Fruit fly (Drosophila melanogaster) whole organism, embryonic: ENCODE data around the gene stck.

Experiments used
- Aef1 ChIP-seq: fragments of 200-800 bp; sonication (Bioruptor generic); IDR thresholded peaks from 3 replicates; pipeline ENCODE4 v1.3.6; 2022; ENCODE audit warnings: missing biosample characterization, missing genetic modification characterization
- Asciz ChIP-seq: fragments of 200-800 bp; sonication (Bioruptor generic); optimal IDR thresholded peaks from 2 replicates; lab custom pipeline; 2017; ENCODE audit warnings: missing biosample characterization, mild to moderate bottlenecking, missing genetic modification characterization, missing genetic modification reagents
- CG11093 ChIP-seq: fragments of 200-800 bp; sonication (Bioruptor generic); IDR thresholded peaks from 3 replicates; pipeline ENCODE4 v1.3.6; 2022; ENCODE audit warnings: missing biosample characterization, missing genetic modification characterization
- CG14965 ChIP-seq: fragments of 200-800 bp; sonication (Bioruptor generic); optimal IDR thresholded peaks from 2 replicates; lab custom pipeline; 2016; ENCODE audit warnings: missing biosample characterization, missing genetic modification characterization, borderline replicate concordance
- CG17361 ChIP-seq: fragments of 200-800 bp; sonication (Bioruptor generic); IDR thresholded peaks from 3 replicates; pipeline ENCODE4 v1.3.6; 2022; ENCODE audit warnings: missing biosample characterization, missing genetic modification characterization
- CG1792 ChIP-seq: fragments of 200-800 bp; sonication (Bioruptor generic); optimal IDR thresholded peaks from 2 replicates; lab custom pipeline; 2016; ENCODE audit warnings: missing biosample characterization, missing genetic modification characterization
- CG18599 ChIP-seq: fragments of 200-800 bp; sonication (Bioruptor generic); optimal IDR thresholded peaks from 3 replicates; lab custom pipeline; 2017; ENCODE audit warnings: missing biosample characterization, missing genetic modification characterization, mild to moderate bottlenecking, moderate library complexity, missing genetic modification reagents
- CG18619 ChIP-seq: fragments of 200-800 bp; sonication (Bioruptor generic); optimal IDR thresholded peaks from 3 replicates; lab custom pipeline; 2017; ENCODE audit warnings: missing biosample characterization, mild to moderate bottlenecking, missing genetic modification characterization
- CG2889 ChIP-seq: fragments of 200-800 bp; sonication (Bioruptor generic); IDR thresholded peaks from 3 replicates; pipeline ENCODE4 v1.3.6; 2022; ENCODE audit warnings: missing biosample characterization, missing genetic modification characterization
- CG30020 ChIP-seq: fragments of 200-800 bp; optimal IDR thresholded peaks from 2 replicates; lab custom pipeline; 2019; ENCODE audit warnings: missing biosample characterization, mild to moderate bottlenecking, missing genetic modification characterization, moderate library complexity
- CG30431 ChIP-seq: fragments of 200-800 bp; sonication (Bioruptor generic); optimal IDR thresholded peaks from 2 replicates; lab custom pipeline; 2017; ENCODE audit warnings: missing biosample characterization, missing genetic modification characterization
- CG32532 ChIP-seq: fragments of 200-800 bp; sonication (Bioruptor generic); IDR thresholded peaks from 2 replicates; pipeline ENCODE4 v1.3.6; 2022; ENCODE audit warnings: missing biosample characterization, missing genetic modification characterization
- CG3838 ChIP-seq: fragments of 200-800 bp; sonication (Bioruptor generic); optimal IDR thresholded peaks from 3 replicates; lab custom pipeline; 2016; ENCODE audit warnings: missing biosample characterization, missing genetic modification characterization
- CG6175 ChIP-seq: fragments of 200-800 bp; sonication (Bioruptor generic); IDR thresholded peaks from 3 replicates; pipeline ENCODE4 v1.3.6; 2022; ENCODE audit warnings: missing biosample characterization, missing genetic modification characterization
- CG6272 ChIP-seq: fragments of 200-800 bp; sonication (Bioruptor generic); IDR thresholded peaks from 2 replicates; pipeline ENCODE4 v1.3.6; 2022; ENCODE audit warnings: missing biosample characterization, missing genetic modification characterization
- CG6654 ChIP-seq: fragments of 200-800 bp; sonication (Bioruptor generic); optimal IDR thresholded peaks from 2 replicates; lab custom pipeline; 2017; ENCODE audit warnings: missing biosample characterization, mild to moderate bottlenecking, missing genetic modification characterization
- Camta ChIP-seq: fragments of 200-800 bp; sonication (Bioruptor generic); optimal IDR thresholded peaks from 2 replicates; lab custom pipeline; 2016; ENCODE audit warnings: missing biosample characterization, missing genetic modification characterization
- GATAe ChIP-seq: fragments of 200-800 bp; sonication (Bioruptor generic); conservative IDR thresholded peaks from 2 replicates; pipeline ENCODE4 v1.3.6; 2022; ENCODE audit warnings: missing biosample characterization, missing genetic modification characterization
- H15 ChIP-seq: fragments of 200-800 bp; sonication (Bioruptor generic); IDR thresholded peaks from 3 replicates; pipeline ENCODE4 v1.3.6; 2022; ENCODE audit warnings: missing biosample characterization, missing genetic modification characterization
- Hand ChIP-seq: fragments of 200-800 bp; sonication (Bioruptor generic); optimal IDR thresholded peaks from 2 replicates; lab custom pipeline; 2017; ENCODE audit warnings: mild to moderate bottlenecking, missing biosample characterization, missing genetic modification reagents, missing genetic modification characterization
- Jarid2 ChIP-seq: fragments of 200-800 bp; sonication (Bioruptor generic); optimal IDR thresholded peaks from 3 replicates; lab custom pipeline; 2017; ENCODE audit warnings: mild to moderate bottlenecking, missing biosample characterization, missing genetic modification reagents, missing genetic modification characterization
- Mrtf ChIP-seq: fragments of 200-800 bp; sonication (Bioruptor generic); IDR thresholded peaks from 3 replicates; pipeline ENCODE4 v1.3.6; 2022; ENCODE audit warnings: missing biosample characterization, missing genetic modification characterization
- NC2α ChIP-seq: fragments of 200-800 bp; sonication (Bioruptor generic); optimal IDR thresholded peaks from 2 replicates; lab custom pipeline; 2016; ENCODE audit warnings: missing biosample characterization, missing genetic modification characterization
- NC2β ChIP-seq: fragments of 200-800 bp; sonication (Bioruptor generic); optimal IDR thresholded peaks from 2 replicates; lab custom pipeline; 2016; ENCODE audit warnings: missing biosample characterization, missing genetic modification characterization
- Pdp1 ChIP-seq, 2 experiments: fragments of 200-800 bp; sonication (Bioruptor generic); optimal IDR thresholded peaks; 3 replicates each; lab custom pipeline; 2016; ENCODE audit warnings: missing biosample characterization in 2 of 2, missing genetic modification characterization in 2 of 2, mild to moderate bottlenecking in 1 of 2, moderate library complexity in 1 of 2
- Ravus ChIP-seq: fragments of 200-800 bp; sonication (Bioruptor generic); IDR thresholded peaks from 2 replicates; pipeline ENCODE4 v1.3.6; 2022; ENCODE audit warnings: missing biosample characterization, missing genetic modification characterization
- Trl ChIP-seq, 3 experiments: fragments of >200 bp in 2 of 3; fragments of 200-800 bp in 1 of 3; sonication (Bioruptor generic) in 1 of 3; optimal IDR thresholded peaks; 2 replicates in 1 of 3; 3 replicates in 2 of 3; lab custom pipeline; 2016 to 2017; ENCODE audit warnings: missing biosample characterization in 1 of 3, missing genetic modification characterization in 1 of 3
- Xbp1 ChIP-seq: fragments of 200-800 bp; sonication (Bioruptor generic); optimal IDR thresholded peaks from 3 replicates; lab custom pipeline; 2016; ENCODE audit warnings: missing biosample characterization, mild to moderate bottlenecking, missing genetic modification characterization
- ase ChIP-seq: fragments of 200-800 bp; sonication (Bioruptor generic); IDR thresholded peaks from 3 replicates; pipeline ENCODE4 v1.3.6; 2022; ENCODE audit warnings: missing biosample characterization, missing genetic modification characterization
- ash1 ChIP-seq: fragments of 200-800 bp; sonication (Bioruptor generic); optimal IDR thresholded peaks from 2 replicates; lab custom pipeline; 2018; ENCODE audit warnings: missing biosample characterization, mild to moderate bottlenecking, missing genetic modification characterization
- cad ChIP-seq: fragments of >200 bp; optimal IDR thresholded peaks from 2 replicates; lab custom pipeline; 2017; ENCODE audit warnings: missing biosample characterization, missing genetic modification characterization
- crol ChIP-seq: fragments of 200-800 bp; sonication (Bioruptor generic); IDR thresholded peaks from 2 replicates; pipeline ENCODE4 v1.3.6; 2022; ENCODE audit warnings: missing biosample characterization, missing genetic modification characterization
- dmrt11E ChIP-seq: fragments of 200-800 bp; sonication (Bioruptor generic); optimal IDR thresholded peaks from 3 replicates; lab custom pipeline; 2018; ENCODE audit warnings: missing biosample characterization, mild to moderate bottlenecking, missing genetic modification characterization, moderate library complexity
- fd96Cb ChIP-seq: fragments of 200-800 bp; sonication (Bioruptor generic); optimal IDR thresholded peaks from 2 replicates; lab custom pipeline; 2018; ENCODE audit warnings: missing biosample characterization, mild to moderate bottlenecking, missing genetic modification characterization, moderate library complexity
- fu2 ChIP-seq: fragments of 200-800 bp; sonication (Bioruptor generic); optimal IDR thresholded peaks from 2 replicates; lab custom pipeline; 2016; ENCODE audit warnings: missing biosample characterization, missing genetic modification characterization
- gcm2 ChIP-seq: fragments of 200-800 bp; sonication (Bioruptor generic); optimal IDR thresholded peaks from 2 replicates; lab custom pipeline; 2016; ENCODE audit warnings: missing biosample characterization, missing genetic modification characterization
- h ChIP-seq: fragments of >200 bp; optimal IDR thresholded peaks from 2 replicates; lab custom pipeline; 2017
- insv ChIP-seq, 2 experiments: fragments of 200-800 bp; sonication (Bioruptor generic); optimal IDR thresholded peaks; 3 replicates each; lab custom pipeline; 2016 to 2018; ENCODE audit warnings: missing biosample characterization in 2 of 2, missing genetic modification characterization in 2 of 2
- otp ChIP-seq: fragments of 200-800 bp; sonication (Bioruptor generic); IDR thresholded peaks from 3 replicates; pipeline ENCODE4, ENCODE4 v1.3.6; 2022; ENCODE audit warnings: missing biosample characterization, missing genetic modification characterization
- psq ChIP-seq: fragments of 200-800 bp; sonication (Bioruptor generic); optimal IDR thresholded peaks from 2 replicates; lab custom pipeline; 2017; ENCODE audit warnings: missing biosample characterization, missing genetic modification characterization
- row ChIP-seq: fragments of 200-800 bp; sonication (Bioruptor generic); IDR thresholded peaks from 3 replicates; pipeline ENCODE4 v1.3.6; 2022; ENCODE audit warnings: missing biosample characterization, missing genetic modification characterization
- scrt ChIP-seq: fragments of 200-800 bp; sonication (Bioruptor generic); optimal IDR thresholded peaks from 2 replicates; lab custom pipeline; 2018; ENCODE audit warnings: missing biosample characterization, mild to moderate bottlenecking, missing genetic modification characterization, moderate library complexity
- shn ChIP-seq: fragments of 200-800 bp; sonication (Bioruptor generic); optimal IDR thresholded peaks from 3 replicates; lab custom pipeline; 2016; ENCODE audit warnings: missing biosample characterization, missing genetic modification characterization
- slp2 ChIP-seq: fragments of 200-800 bp; sonication (Bioruptor generic); optimal IDR thresholded peaks from 2 replicates; lab custom pipeline; 2016; ENCODE audit warnings: missing biosample characterization, missing genetic modification characterization
- so ChIP-seq: fragments of 200-800 bp; sonication (Bioruptor generic); IDR thresholded peaks from 3 replicates; pipeline ENCODE4 v1.3.6; 2022; ENCODE audit warnings: missing biosample characterization, missing genetic modification characterization
- sqz ChIP-seq: fragments of 200-800 bp; sonication (Bioruptor generic); optimal IDR thresholded peaks from 3 replicates; lab custom pipeline; 2018; ENCODE audit warnings: missing biosample characterization, mild to moderate bottlenecking, missing genetic modification characterization
- stwl ChIP-seq: fragments of 200-800 bp; sonication (Bioruptor generic); optimal IDR thresholded peaks from 3 replicates; lab custom pipeline; 2018; ENCODE audit warnings: missing biosample characterization, mild to moderate bottlenecking, missing genetic modification characterization, moderate library complexity
- tll ChIP-seq, 2 experiments: fragments of 200-800 bp in 1 of 2; fragments of >200 bp in 1 of 2; sonication (Bioruptor generic) in 1 of 2; optimal IDR thresholded peaks; 2 replicates each; lab custom pipeline; 2017 to 2019; ENCODE audit warnings: missing biosample characterization in 2 of 2, missing genetic modification characterization in 2 of 2, mild to moderate bottlenecking in 1 of 2, moderate library complexity in 1 of 2
- vfl ChIP-seq: fragments of 200-800 bp; sonication (Bioruptor generic); optimal IDR thresholded peaks from 2 replicates; lab custom pipeline; 2016; ENCODE audit warnings: missing biosample characterization, missing genetic modification characterization
- wor ChIP-seq: fragments of 200-800 bp; sonication (Bioruptor generic); IDR thresholded peaks from 2 replicates; pipeline ENCODE4 v1.3.6; 2022; ENCODE audit warnings: missing biosample characterization, missing genetic modification characterization
- zfh1 ChIP-seq: fragments of 200-800 bp; sonication (Bioruptor generic); IDR thresholded peaks from 3 replicates; pipeline ENCODE4 v1.3.6; 2022; ENCODE audit warnings: missing biosample characterization, missing genetic modification characterization

Gene stck

dm6 chr3R:8352961-8353728, 3.6 kb upstream of the stck start (continued):
- TF ChIP-seq otp (GFP tag; lab: Robert Waterston, UW): no peak
- TF ChIP-seq cad (GFP tag; lab: Kevin White, UChicago): no peak
- no peak for TF ChIP-seq Camta
- TF ChIP-seq scrt (GFP tag; lab: Kevin White, UChicago): no peak
- no peak for TF ChIP-seq Asciz (GFP tag; lab: Kevin White, UChicago)
- no peak for TF ChIP-seq CG2889 (GFP tag; lab: Robert Waterston, UW)
- no peak for TF ChIP-seq Ravus (GFP tag; lab: Robert Waterston, UW)
- TF ChIP-seq CG6272: no peak
- TF ChIP-seq CG17361: no peak
- TF ChIP-seq fd96Cb (tag; lab: Kevin White, UChicago): no peak
- no peak for TF ChIP-seq slp2 (GFP tag; lab: Kevin White, UChicago)
- no peak for TF ChIP-seq wor
- TF ChIP-seq Aef1 (GFP tag; lab: Robert Waterston, UW): no peak
- no peak for TF ChIP-seq Mrtf (GFP tag; lab: Robert Waterston, UW)
- no peak for TF ChIP-seq CG6654 (GFP tag; lab: Kevin White, UChicago)
- TF ChIP-seq CG6175 (GFP tag; lab: Robert Waterston, UW): no peak
- TF ChIP-seq crol (GFP tag; lab: Robert Waterston, UW): no peak
- no peak for TF ChIP-seq CG3838 (GFP tag; lab: Kevin White, UChicago)
- no peak for TF ChIP-seq CG11093 (GFP tag; lab: Robert Waterston, UW)
- TF ChIP-seq Hand (GFP tag; lab: Kevin White, UChicago): no peak
- TF ChIP-seq CG30431 (GFP tag; lab: Kevin White, UChicago): no peak
- TF ChIP-seq NC2β (GFP tag; lab: Kevin White, UChicago): no peak
- no peak for TF ChIP-seq CG30020 (tag; lab: Kevin White, UChicago)
- TF ChIP-seq H15: no peak
- no peak for TF ChIP-seq Jarid2
- no peak for TF ChIP-seq CG1792 (GFP tag; lab: Kevin White, UChicago)
- TF ChIP-seq dmrt11E (tag; lab: Kevin White, UChicago): no peak
- TF ChIP-seq ase (GFP tag; lab: Robert Waterston, UW): no peak
- TF ChIP-seq h: no peak
- TF ChIP-seq GATAe (GFP tag; lab: Robert Waterston, UW): no peak
- peak; percentile 7; the same call in 1 of the 2 replicates for TF ChIP-seq CG32532
- no peak for TF ChIP-seq so
- no peak for TF ChIP-seq fu2 (GFP tag; lab: Kevin White, UChicago)
- no peak for TF ChIP-seq stwl (tag; lab: Kevin White, UChicago)
- no peak for TF ChIP-seq sqz
- no peak for TF ChIP-seq row (GFP tag; lab: Robert Waterston, UW)
- TF ChIP-seq CG18619 (GFP tag; lab: Kevin White, UChicago): no peak
- no peak for TF ChIP-seq ash1
- TF ChIP-seq zfh1 (GFP tag; lab: Robert Waterston, UW): no peak
- TF ChIP-seq CG18599 (GFP tag; lab: Kevin White, UChicago): peak; percentile 45
- no peak for TF ChIP-seq Trl (optimal IDR thresholded peaks at IDR 0.05; lab: Kevin White, UChicago)
- no peak for TF ChIP-seq Trl (GFP tag; optimal IDR thresholded peaks at IDR 0.05; lab: Kevin White, UChicago)
- TF ChIP-seq psq (GFP tag; lab: Kevin White, UChicago): no peak
- no peak for TF ChIP-seq insv (GFP tag; optimal IDR thresholded peaks at IDR 0.05; lab: Kevin White, UChicago)
- TF ChIP-seq NC2α (GFP tag; lab: Kevin White, UChicago): no peak
- TF ChIP-seq shn (GFP tag; lab: Kevin White, UChicago): no peak
- TF ChIP-seq vfl (GFP tag; lab: Kevin White, UChicago): no peak
- TF ChIP-seq tll (GFP tag; optimal IDR thresholded peaks at IDR 0.05; lab: Kevin White, UChicago): no peak
- TF ChIP-seq CG14965: no peak
- TF ChIP-seq Xbp1 (GFP tag; lab: Kevin White, UChicago): no peak
- TF ChIP-seq Pdp1 (GFP tag; optimal IDR thresholded peaks at IDR 0.05; lab: Kevin White, UChicago): peak in 1 of 2 experiments; percentile 87
- no peak for TF ChIP-seq gcm2 (GFP tag; lab: Kevin White, UChicago)
